Fruit fly (Drosophila melanogaster): ENCODE data around the gene CG17327.
A peak's percentile ranks its signal among the peaks of the same experiment; 100 is the strongest.

The CG17327 gene

dm6 chr3R:12963491-12963890, 34.0 kb downstream of the CG17327 start, which contains the start of gene Cyp304a1:
TSS of gene Cyp304a1 (plus strand) at chr3R:12963791.
- TF ChIP-seq usp (GFP tag; optimal IDR thresholded peaks at IDR 0.05) (no peak), Sp1 (GFP tag; optimal IDR thresholded peaks at IDR 0.05) (no peak), dl (GFP tag; optimal IDR thresholded peaks at IDR 0.05; ENCODE audit: insufficient read depth in 1 of 2, partially characterized antibody in 2 of 2) (no peak), GATAd (GFP tag; optimal IDR thresholded peaks at IDR 0.05) (no peak), tai (GFP tag; optimal IDR thresholded peaks at IDR 0.05) (no peak), rgr (GFP tag; optimal IDR thresholded peaks at IDR 0.05) (no peak), Hnf4 (GFP tag; optimal IDR thresholded peaks at IDR 0.05) (no peak), Mio (GFP tag; optimal IDR thresholded peaks at IDR 0.05) (no peak), Abd-B (GFP tag; optimal IDR thresholded peaks at IDR 0.05) (no peak), foxo (GFP tag; optimal IDR thresholded peaks at IDR 0.05) (no peak), OdsH (GFP tag; optimal IDR thresholded peaks at IDR 0.05) (no peak), br (GFP tag; optimal IDR thresholded peaks at IDR 0.05) (no peak), sage (GFP tag; optimal IDR thresholded peaks at IDR 0.05) (no peak), woc (GFP tag; optimal IDR thresholded peaks at IDR 0.05) (no peak), fru (GFP tag; optimal IDR thresholded peaks at IDR 0.05) (no peak), Jra (GFP tag; optimal IDR thresholded peaks at IDR 0.05) (no peak), Myc (optimal IDR thresholded peaks at IDR 0.05) (no peak), HLH106 (tag; optimal IDR thresholded peaks at IDR 0.05) (no peak)

dm6 chr3R:12962612-12963011, 34.9 kb downstream of the CG17327 start:
- no peak for TF ChIP-seq Dif (GFP tag; optimal IDR thresholded peaks at IDR 0.05; ENCODE audit: partially characterized antibody)
- no peak for TF ChIP-seq Sp1 (GFP tag; optimal IDR thresholded peaks at IDR 0.05)
- no peak for TF ChIP-seq Rel (GFP tag; optimal IDR thresholded peaks at IDR 0.05)
- no peak for TF ChIP-seq Rel (tag; optimal IDR thresholded peaks at IDR 0.05)
- no peak for TF ChIP-seq h (GFP tag; optimal IDR thresholded peaks at IDR 0.05)
- TF ChIP-seq CG9705 (GFP tag; optimal IDR thresholded peaks at IDR 0.05), result no peak
- no peak for TF ChIP-seq GATAd (GFP tag; optimal IDR thresholded peaks at IDR 0.05)
- no peak for TF ChIP-seq dmrt93B (GFP tag; optimal IDR thresholded peaks at IDR 0.05)

- TF ChIP-seq lola (GFP tag; optimal IDR thresholded peaks at IDR 0.05), result no peak
- peak; percentile 60 for TF ChIP-seq jim (GFP tag; optimal IDR thresholded peaks at IDR 0.05)
- no peak for TF ChIP-seq dl (GFP tag; optimal IDR thresholded peaks at IDR 0.05; ENCODE audit: insufficient read depth in 1 of 2, partially characterized antibody in 2 of 2)
- TF ChIP-seq Dif (GFP tag; optimal IDR thresholded peaks at IDR 0.05; ENCODE audit: partially characterized antibody), result no peak
- TF ChIP-seq woc (GFP tag; optimal IDR thresholded peaks at IDR 0.05), result no peak
- TF ChIP-seq rgr (GFP tag; optimal IDR thresholded peaks at IDR 0.05), result peak; percentile 68
- peak in 1 of 2 experiments; percentile 77 for TF ChIP-seq foxo (GFP tag; optimal IDR thresholded peaks at IDR 0.05)
- peak; percentile 75 for TF ChIP-seq Hnf4 (GFP tag; optimal IDR thresholded peaks at IDR 0.05)
- TF ChIP-seq Hr83 (GFP tag; optimal IDR thresholded peaks at IDR 0.05; ENCODE audit: poor library complexity, severe bottlenecking), result peak; percentile 93
- TF ChIP-seq CG32264 (GFP tag; optimal IDR thresholded peaks at IDR 0.05), result no peak
- TF ChIP-seq HLH106 (tag; optimal IDR thresholded peaks at IDR 0.05), result no peak
- TF ChIP-seq Mio (GFP tag; optimal IDR thresholded peaks at IDR 0.05), result no peak
- TF ChIP-seq fru (GFP tag; optimal IDR thresholded peaks at IDR 0.05), result peak; percentile 31
- no peak for TF ChIP-seq sage (GFP tag; optimal IDR thresholded peaks at IDR 0.05)
- no peak for TF ChIP-seq Myc (optimal IDR thresholded peaks at IDR 0.05)
- TF ChIP-seq brk (GFP tag; optimal IDR thresholded peaks at IDR 0.05), result peak; percentile 62
- peak; percentile 55 for TF ChIP-seq OdsH (GFP tag; optimal IDR thresholded peaks at IDR 0.05)
- no peak for TF ChIP-seq N (GFP tag; optimal IDR thresholded peaks at IDR 0.05)
- TF ChIP-seq usp (GFP tag; optimal IDR thresholded peaks at IDR 0.05), result no peak
- no peak for TF ChIP-seq CG9705 (GFP tag; optimal IDR thresholded peaks at IDR 0.05)
- no peak for TF ChIP-seq sv (GFP tag; optimal IDR thresholded peaks at IDR 0.05)
- peak; percentile 7 for TF ChIP-seq Sp1 (GFP tag; optimal IDR thresholded peaks at IDR 0.05)
- no peak for TF ChIP-seq Abd-B (GFP tag; optimal IDR thresholded peaks at IDR 0.05)
- no peak for TF ChIP-seq Hr78 (GFP tag; optimal IDR thresholded peaks at IDR 0.05)
- TF ChIP-seq br (GFP tag; optimal IDR thresholded peaks at IDR 0.05), result peak; percentile 66
- TF ChIP-seq Dfd (GFP tag; optimal IDR thresholded peaks at IDR 0.05), result no peak
- no peak for TF ChIP-seq pan (optimal IDR thresholded peaks at IDR 0.05)
- TF ChIP-seq dsf (GFP tag; optimal IDR thresholded peaks at IDR 0.05; ENCODE audit: borderline replicate concordance), result peak; percentile 60
- TF ChIP-seq h (GFP tag; optimal IDR thresholded peaks at IDR 0.05), result peak; percentile 68
- TF ChIP-seq GATAd (GFP tag; optimal IDR thresholded peaks at IDR 0.05), result peak; percentile 57
- TF ChIP-seq dmrt93B (GFP tag; optimal IDR thresholded peaks at IDR 0.05), result no peak
- peak; percentile 91 for TF ChIP-seq tai (GFP tag; optimal IDR thresholded peaks at IDR 0.05)
- peak; percentile 32 for TF ChIP-seq CrebA (GFP tag; optimal IDR thresholded peaks at IDR 0.05; ENCODE audit: borderline replicate concordance)
- no peak for TF ChIP-seq Vsx2 (GFP tag; optimal IDR thresholded peaks at IDR 0.05; ENCODE audit: partially characterized antibody)
- peak; percentile 62 for TF ChIP-seq ey (GFP tag; optimal IDR thresholded peaks at IDR 0.05)
- peak; percentile 78 for TF ChIP-seq Jra (GFP tag; optimal IDR thresholded peaks at IDR 0.05)
- TF ChIP-seq psq (GFP tag; optimal IDR thresholded peaks at IDR 0.05), result peak; percentile 16
- no peak for TF ChIP-seq Rel (GFP tag; optimal IDR thresholded peaks at IDR 0.05)
- peak; percentile 8 for TF ChIP-seq Rel (tag; optimal IDR thresholded peaks at IDR 0.05)
Observed at dm6 chr3R:12960929-12961855, 36.3 kb downstream of the CG17327 start, which contains the start of gene Spc25. TSS of gene Spc25 (plus strand) at chr3R:12961745.
